Worm (Caenorhabditis elegans): ENCODE data around the gene F46C8.8.

DNA sequence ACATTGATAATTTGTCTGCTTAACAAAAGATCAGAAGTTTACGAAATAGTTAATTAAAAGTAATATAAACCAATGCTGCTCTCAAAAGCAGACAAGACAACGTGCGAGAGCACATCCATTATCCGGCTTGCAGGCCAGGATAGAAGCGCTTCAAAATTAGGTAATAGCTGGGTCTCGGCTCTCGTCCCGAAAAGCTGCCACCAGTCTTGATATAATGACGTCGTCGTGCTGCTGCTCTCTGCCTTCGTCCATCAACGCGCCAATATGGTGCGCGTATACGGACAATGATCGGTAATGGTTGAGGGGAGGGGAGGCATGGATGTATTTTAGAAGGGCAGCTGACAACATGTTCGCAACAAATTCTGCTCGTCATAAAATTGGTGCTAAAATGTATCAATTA lies 19.8 kb downstream of the F46C8.8 start:
- TF ChIP-seq lin-40 (tag; optimal IDR thresholded peaks at IDR 0.05) (no peak), F49E8.2 (tag; optimal IDR thresholded peaks at IDR 0.05; ENCODE audit: insufficient read depth) (no peak), chd-7 (tag; optimal IDR thresholded peaks at IDR 0.05) (no peak)

Measured in whole organism, young adult.